Worm (Caenorhabditis elegans) whole organism, early embryonic: Measurements from ENCODE around the gene Y49F6B.12.

Experiments
- B0310.2 ChIP-seq: sonication (generic microtip); optimal IDR thresholded peaks from 2 replicates; lab custom pipeline; 2016; ENCODE audit warnings: mild to moderate bottlenecking, missing genetic modification characterization, missing compliant biosample characterization
- F13C5.2 ChIP-seq: sonication (generic microtip); optimal IDR thresholded peaks from 2 replicates; lab custom pipeline; 2017; ENCODE audit warnings: mild to moderate bottlenecking, missing genetic modification characterization, inconsistent platforms, missing compliant biosample characterization
- aly-1 ChIP-seq: sonication (generic microtip); optimal IDR thresholded peaks from 2 replicates; lab custom pipeline; 2016; ENCODE audit warnings: missing genetic modification characterization, missing compliant biosample characterization
- ama-1 ChIP-seq: fragments of 150-350 bp; optimal IDR thresholded peaks from 2 replicates; lab custom pipeline; 2014
- ceh-13 ChIP-seq: fragments of 200-800 bp; sonication (Bioruptor generic); optimal IDR thresholded peaks from 2 replicates; lab custom pipeline; 2018; ENCODE audit warnings: mild to moderate bottlenecking, missing genetic modification characterization, missing compliant biosample characterization
- ceh-36 ChIP-seq: sonication (generic microtip); optimal IDR thresholded peaks from 2 replicates; lab custom pipeline; 2016; ENCODE audit warnings: missing genetic modification characterization, inconsistent platforms, missing compliant biosample characterization
- ets-7 ChIP-seq: sonication (generic microtip); optimal IDR thresholded peaks from 2 replicates; lab custom pipeline; 2016; ENCODE audit warnings: missing genotype, missing genetic modification characterization, missing compliant biosample characterization
- flt-1 ChIP-seq: fragments of 200-800 bp; sonication (Bioruptor generic); IDR thresholded peaks from 2 replicates; pipeline ENCODE4 v1.3.6; 2022; ENCODE audit warnings: missing genetic modification characterization, missing compliant biosample characterization
- hmbx-1 ChIP-seq: sonication (generic microtip); optimal IDR thresholded peaks from 2 replicates; lab custom pipeline; 2016; ENCODE audit warnings: mild to moderate bottlenecking, missing genetic modification characterization, missing compliant biosample characterization
- hmg-4 ChIP-seq: fragments of 200-800 bp; sonication (Bioruptor generic); optimal IDR thresholded peaks from 2 replicates; lab custom pipeline; 2018; ENCODE audit warnings: mild to moderate bottlenecking, missing genetic modification characterization, missing compliant biosample characterization
- hnd-1 ChIP-seq: sonication (generic microtip); optimal IDR thresholded peaks from 2 replicates; lab custom pipeline; 2016; ENCODE audit warnings: missing genetic modification characterization, missing compliant biosample characterization
- pes-1 ChIP-seq: fragments of 200-800 bp; sonication (Bioruptor generic); IDR thresholded peaks from 2 replicates; pipeline ENCODE4 v1.3.6; 2022; ENCODE audit warnings: missing genetic modification reagents, missing genetic modification characterization, missing compliant biosample characterization
- scrt-1 ChIP-seq: fragments of 200-800 bp; sonication (Bioruptor generic); IDR thresholded peaks from 2 replicates; pipeline ENCODE4 v1.3.6; 2022; ENCODE audit warnings: missing genetic modification characterization, missing compliant biosample characterization
- sea-1 ChIP-seq: fragments of 200-800 bp; sonication (Bioruptor generic); conservative IDR thresholded peaks from 2 replicates; pipeline ENCODE4 v1.3.6; 2022; ENCODE audit warnings: missing genetic modification characterization, missing compliant biosample characterization
- tbx-11 ChIP-seq: fragments of 200-800 bp; sonication (Bioruptor generic); IDR thresholded peaks from 2 replicates; pipeline ENCODE4 v1.3.6; 2022; ENCODE audit warnings: missing genetic modification characterization, missing compliant biosample characterization
- tbx-37 ChIP-seq: fragments of 200-800 bp; sonication (Bioruptor generic); conservative IDR thresholded peaks from 2 replicates; pipeline ENCODE4 v1.3.6; 2022; ENCODE audit warnings: missing genetic modification reagents, missing genetic modification characterization, missing compliant biosample characterization
- tra-4 ChIP-seq: sonication (generic microtip); optimal IDR thresholded peaks from 2 replicates; lab custom pipeline; 2017; ENCODE audit warnings: missing genetic modification characterization, missing compliant biosample characterization

The Y49F6B.12 gene

ce11 chrII:3472316-3472715 is at the start of gene Y49F6B.12:
TSS of gene Y49F6B.12 (minus strand) at chrII:3472416.
- TF ChIP-seq B0310.2 (no peak), tra-4 (tag; lab: Kevin White, UChicago) (no peak), ama-1 (no peak), tbx-11 (GFP tag; lab: Robert Waterston, UW) (no peak), tbx-37 (GFP tag; lab: Robert Waterston, UW) (no peak), ets-7 (tag; lab: Kevin White, UChicago) (no peak)

- TF ChIP-seq scrt-1 (peak; percentile 96), B0310.2 (peak; percentile 28), ceh-36 (peak; percentile 83), F13C5.2 (tag; lab: Kevin White, UChicago) (peak; percentile 59), tbx-37 (GFP tag; lab: Robert Waterston, UW) (peak; percentile 93), flt-1 (GFP tag; lab: Robert Waterston, UW) (peak; percentile 91), sea-1 (GFP tag; lab: Robert Waterston, UW) (peak; percentile 91), aly-1 (tag; lab: Kevin White, UChicago) (peak; percentile 75), pes-1 (GFP tag; lab: Robert Waterston, UW) (peak; percentile 95), ets-7 (tag; lab: Kevin White, UChicago) (peak; percentile 58), hmbx-1 (peak; percentile 57), tbx-11 (GFP tag; lab: Robert Waterston, UW) (peak; percentile 92), hnd-1 (tag; lab: Kevin White, UChicago) (peak; percentile 72), ama-1 (no peak), ceh-13 (GFP tag; lab: Kevin White, UChicago) (peak; percentile 70), hmg-4 (GFP tag; lab: Kevin White, UChicago) (peak; percentile 82), tra-4 (tag; lab: Kevin White, UChicago) (peak; percentile 30)
Observed at ce11 chrII:3520988-3521850, 49.0 kb upstream of the Y49F6B.12 start, which contains the start of gene W09G10.9. TSS of gene W09G10.9 (plus strand) at chrII:3521800.

ce11 chrII:3518961-3519544 is 46.8 kb upstream of the Y49F6B.12 start, which contains the start of gene clec-126:
TSS of gene clec-126 (plus strand) at chrII:3519494.
- TF ChIP-seq sea-1 (GFP tag; lab: Robert Waterston, UW) (peak; percentile 86), hnd-1 (tag; lab: Kevin White, UChicago) (peak; percentile 62), ama-1 (no peak), flt-1 (GFP tag; lab: Robert Waterston, UW) (peak; percentile 87), F13C5.2 (tag; lab: Kevin White, UChicago) (peak; percentile 81), tbx-37 (GFP tag; lab: Robert Waterston, UW) (peak; percentile 85), pes-1 (GFP tag; lab: Robert Waterston, UW) (peak; percentile 90), hmbx-1 (peak; percentile 52), hmg-4 (GFP tag; lab: Kevin White, UChicago) (peak; percentile 93), tbx-11 (GFP tag; lab: Robert Waterston, UW) (peak; percentile 78; the same call in 1 of the 2 replicates), ceh-13 (GFP tag; lab: Kevin White, UChicago) (peak; percentile 77), scrt-1 (peak; percentile 89), tra-4 (tag; lab: Kevin White, UChicago) (peak; percentile 70), ceh-36 (peak; percentile 94), B0310.2 (peak; percentile 74), ets-7 (tag; lab: Kevin White, UChicago) (peak; percentile 76), aly-1 (tag; lab: Kevin White, UChicago) (peak; percentile 84)

- TF ChIP-seq hnd-1 (tag; lab: Kevin White, UChicago): no peak
- TF ChIP-seq ama-1: no peak
- no peak for TF ChIP-seq scrt-1
- TF ChIP-seq aly-1 (tag; lab: Kevin White, UChicago): no peak
- no peak for TF ChIP-seq B0310.2
- no peak for TF ChIP-seq tbx-11 (GFP tag; lab: Robert Waterston, UW)
- no peak for TF ChIP-seq tbx-37 (GFP tag; lab: Robert Waterston, UW)
- no peak for TF ChIP-seq pes-1 (GFP tag; lab: Robert Waterston, UW)
- TF ChIP-seq ceh-13 (GFP tag; lab: Kevin White, UChicago): no peak
- no peak for TF ChIP-seq tra-4 (tag; lab: Kevin White, UChicago)
- no peak for TF ChIP-seq sea-1 (GFP tag; lab: Robert Waterston, UW)
- TF ChIP-seq hmbx-1: no peak
- TF ChIP-seq ceh-36: no peak
- no peak for TF ChIP-seq hmg-4 (GFP tag; lab: Kevin White, UChicago)
Observed at ce11 chrII:3516175-3516574, 44.0 kb upstream of the Y49F6B.12 start.

- TF ChIP-seq tbx-37 (GFP tag; lab: Robert Waterston, UW) (no peak), hmbx-1 (no peak), ama-1 (no peak), tbx-11 (GFP tag; lab: Robert Waterston, UW) (no peak), hnd-1 (tag; lab: Kevin White, UChicago) (no peak)
Observed at ce11 chrII:3515384-3516053, 43.3 kb upstream of the Y49F6B.12 start, which contains the start of the genes Y49F6B.14 and clec-125. TSS of gene Y49F6B.14 (minus strand) at chrII:3515484. TSS of gene clec-125 (plus strand) at chrII:3516003.

- no peak for TF ChIP-seq scrt-1
- TF ChIP-seq flt-1 (GFP tag; lab: Robert Waterston, UW): no peak
- TF ChIP-seq hmg-4 (GFP tag; lab: Kevin White, UChicago): no peak
- TF ChIP-seq ceh-13 (GFP tag; lab: Kevin White, UChicago): no peak
Observed at ce11 chrII:3514631-3515030, 42.4 kb upstream of the Y49F6B.12 start, which contains the start of gene srz-5. TSS of gene srz-5 (minus strand) at chrII:3514731.
